Fruit fly (Drosophila melanogaster) whole organism, embryonic: ENCODE measurements around the gene CG32668.

Experiments
- CG10267 ChIP-seq: fragments of 200-800 bp; sonication (Bioruptor generic); optimal IDR thresholded peaks from 2 replicates; lab custom pipeline; 2018; ENCODE audit warnings: missing biosample characterization, mild to moderate bottlenecking, missing genetic modification characterization, moderate library complexity
- CG10565 ChIP-seq: fragments of 200-800 bp; sonication (Bioruptor generic); optimal IDR thresholded peaks from 3 replicates; lab custom pipeline; 2016; ENCODE audit warnings: missing biosample characterization, mild to moderate bottlenecking, missing genetic modification characterization
- CG11560 ChIP-seq: fragments of 200-800 bp; sonication (Bioruptor generic); IDR thresholded peaks from 3 replicates; pipeline ENCODE4 v1.3.6; 2022; ENCODE audit warnings: missing biosample characterization, missing genetic modification characterization
- CG13624 ChIP-seq: fragments of 200-800 bp; sonication (Bioruptor generic); optimal IDR thresholded peaks from 2 replicates; lab custom pipeline; 2016; ENCODE audit warnings: missing biosample characterization, missing genetic modification characterization
- CG15011 ChIP-seq: fragments of 200-800 bp; sonication (Bioruptor generic); optimal IDR thresholded peaks from 3 replicates; lab custom pipeline; 2018; ENCODE audit warnings: missing biosample characterization, mild to moderate bottlenecking, missing genetic modification characterization
- CG15479 ChIP-seq: fragments of 200-800 bp; sonication (Bioruptor generic); optimal IDR thresholded peaks from 3 replicates; lab custom pipeline; 2019; ENCODE audit warnings: missing biosample characterization, mild to moderate bottlenecking, missing genetic modification characterization, moderate library complexity
- CG15601 ChIP-seq: fragments of 200-800 bp; sonication (Bioruptor generic); optimal IDR thresholded peaks from 3 replicates; lab custom pipeline; 2019; ENCODE audit warnings: missing biosample characterization, mild to moderate bottlenecking, missing genetic modification characterization, moderate library complexity
- CG1792 ChIP-seq: fragments of 200-800 bp; sonication (Bioruptor generic); optimal IDR thresholded peaks from 2 replicates; lab custom pipeline; 2016; ENCODE audit warnings: missing biosample characterization, missing genetic modification characterization
- CG18599 ChIP-seq: fragments of 200-800 bp; sonication (Bioruptor generic); optimal IDR thresholded peaks from 3 replicates; lab custom pipeline; 2017; ENCODE audit warnings: missing biosample characterization, missing genetic modification characterization, mild to moderate bottlenecking, moderate library complexity, missing genetic modification reagents
- CG2120 ChIP-seq: fragments of 200-800 bp; sonication (Bioruptor generic); optimal IDR thresholded peaks from 3 replicates; lab custom pipeline; 2016; ENCODE audit warnings: missing biosample characterization, missing genetic modification characterization
- CG2199 ChIP-seq: fragments of 200-800 bp; sonication (Bioruptor generic); IDR thresholded peaks from 3 replicates; pipeline ENCODE4 v1.3.6; 2022; ENCODE audit warnings: missing biosample characterization, missing genetic modification characterization
- CG33557 ChIP-seq: fragments of 200-800 bp; sonication (Bioruptor generic); optimal IDR thresholded peaks from 2 replicates; lab custom pipeline; 2019; ENCODE audit warnings: missing biosample characterization, mild to moderate bottlenecking, missing genetic modification characterization, moderate library complexity
- CG34224 ChIP-seq: fragments of 200-800 bp; sonication (Bioruptor generic); IDR thresholded peaks from 3 replicates; pipeline ENCODE4 v1.3.6; 2022; ENCODE audit warnings: missing biosample characterization, missing genetic modification characterization; ENCODE audit not compliant: partially characterized antibody
- CG4360 ChIP-seq: fragments of 200-800 bp; sonication (Bioruptor generic); IDR thresholded peaks from 2 replicates; pipeline ENCODE4 v1.3.6; 2022; ENCODE audit warnings: missing biosample characterization, missing genetic modification characterization
- CG43689 ChIP-seq: fragments of 200-800 bp; sonication (Bioruptor generic); IDR thresholded peaks from 2 replicates; pipeline ENCODE4 v1.3.6; 2022; ENCODE audit warnings: missing biosample characterization, missing genetic modification characterization
- CG4707 ChIP-seq: fragments of 200-800 bp; sonication (Bioruptor generic); optimal IDR thresholded peaks from 2 replicates; lab custom pipeline; 2018; ENCODE audit warnings: missing biosample characterization, mild to moderate bottlenecking, missing genetic modification characterization, moderate library complexity
- CG5953 ChIP-seq: fragments of 200-800 bp; sonication (Bioruptor generic); IDR thresholded peaks from 2 replicates; pipeline ENCODE4 v1.3.6; 2022; ENCODE audit warnings: missing biosample characterization, missing genetic modification characterization
- CG7556 ChIP-seq: fragments of 200-800 bp; sonication (Bioruptor generic); optimal IDR thresholded peaks from 2 replicates; lab custom pipeline; 2017; ENCODE audit warnings: missing biosample characterization, mild to moderate bottlenecking, missing genetic modification characterization
- CG7928 ChIP-seq: fragments of 200-800 bp; sonication (Bioruptor generic); optimal IDR thresholded peaks from 2 replicates; lab custom pipeline; 2017; ENCODE audit warnings: missing biosample characterization, mild to moderate bottlenecking, missing genetic modification characterization
- CG8388 ChIP-seq: fragments of 200-800 bp; sonication (Bioruptor generic); optimal IDR thresholded peaks from 2 replicates; lab custom pipeline; 2019; ENCODE audit warnings: missing biosample characterization, mild to moderate bottlenecking, missing genetic modification characterization, moderate library complexity
- CG9876 ChIP-seq: fragments of 200-800 bp; sonication (Bioruptor generic); optimal IDR thresholded peaks from 2 replicates; lab custom pipeline; 2016; ENCODE audit warnings: missing biosample characterization, missing genetic modification characterization
- D ChIP-seq, 2 experiments: fragments of 200-800 bp in 1 of 2; fragments of >200 bp in 1 of 2; sonication (Bioruptor generic) in 1 of 2; optimal IDR thresholded peaks; 2 replicates in 1 of 2; 3 replicates in 1 of 2; lab custom pipeline; 2017; ENCODE audit warnings: mild to moderate bottlenecking in 1 of 2, missing biosample characterization in 1 of 2, missing genetic modification characterization in 1 of 2, missing genetic modification reagents in 1 of 2
- HLH54F ChIP-seq: fragments of 200-800 bp; sonication (Bioruptor generic); optimal IDR thresholded peaks from 3 replicates; lab custom pipeline; 2016; ENCODE audit warnings: missing biosample characterization, missing genetic modification characterization
- HLHmδ ChIP-seq: fragments of 200-800 bp; sonication (Bioruptor generic); optimal IDR thresholded peaks from 2 replicates; lab custom pipeline; 2018; ENCODE audit warnings: missing biosample characterization, mild to moderate bottlenecking, missing genetic modification characterization, moderate library complexity
- Hr51 ChIP-seq, 2 experiments: fragments of 200-800 bp; sonication (Bioruptor generic); optimal IDR thresholded peaks; 2 replicates in 1 of 2; 3 replicates in 1 of 2; lab custom pipeline; 2016 to 2018; ENCODE audit warnings: missing biosample characterization in 2 of 2, missing genetic modification characterization in 2 of 2, mild to moderate bottlenecking in 1 of 2, moderate library complexity in 1 of 2
- Mad ChIP-seq: fragments of 200-800 bp; sonication (Bioruptor generic); optimal IDR thresholded peaks from 2 replicates; lab custom pipeline; 2016; ENCODE audit warnings: missing biosample characterization, missing genetic modification characterization
- Meics ChIP-seq: fragments of 200-800 bp; sonication (Bioruptor generic); optimal IDR thresholded peaks from 2 replicates; lab custom pipeline; 2017; ENCODE audit warnings: missing biosample characterization, mild to moderate bottlenecking, missing genetic modification characterization
- Mes4 ChIP-seq: fragments of 200-800 bp; sonication (Bioruptor generic); optimal IDR thresholded peaks from 2 replicates; lab custom pipeline; 2016; ENCODE audit warnings: missing biosample characterization, missing genetic modification characterization
- NC2α ChIP-seq: fragments of 200-800 bp; sonication (Bioruptor generic); optimal IDR thresholded peaks from 2 replicates; lab custom pipeline; 2016; ENCODE audit warnings: missing biosample characterization, missing genetic modification characterization
- Ptx1 ChIP-seq: fragments of 200-800 bp; sonication (Bioruptor generic); IDR thresholded peaks from 2 replicates; pipeline ENCODE4 v1.3.6; 2022; ENCODE audit warnings: missing biosample characterization, missing genetic modification characterization
- Six4 ChIP-seq: fragments of 200-800 bp; sonication (Bioruptor generic); optimal IDR thresholded peaks from 2 replicates; lab custom pipeline; 2016; ENCODE audit warnings: missing biosample characterization, missing genetic modification characterization
- Sox100B ChIP-seq: fragments of 200-800 bp; sonication (Bioruptor generic); optimal IDR thresholded peaks from 3 replicates; lab custom pipeline; 2018; ENCODE audit warnings: missing biosample characterization, mild to moderate bottlenecking, missing genetic modification characterization
- caup ChIP-seq: fragments of 200-800 bp; sonication (Bioruptor generic); optimal IDR thresholded peaks from 3 replicates; lab custom pipeline; 2017; ENCODE audit warnings: missing biosample characterization, mild to moderate bottlenecking, missing genetic modification characterization, moderate library complexity; ENCODE audit not compliant: severe bottlenecking
- disco-r ChIP-seq: fragments of 200-800 bp; sonication (Bioruptor generic); optimal IDR thresholded peaks from 2 replicates; lab custom pipeline; 2016; ENCODE audit warnings: missing biosample characterization, missing genetic modification characterization
- ems ChIP-seq: fragments of 200-800 bp; sonication (Bioruptor generic); optimal IDR thresholded peaks from 3 replicates; lab custom pipeline; 2016; ENCODE audit warnings: missing biosample characterization, missing genetic modification characterization
- fd3F ChIP-seq: fragments of 200-800 bp; sonication (Bioruptor generic); optimal IDR thresholded peaks from 2 replicates; lab custom pipeline; 2018; ENCODE audit warnings: missing biosample characterization, mild to moderate bottlenecking, missing genetic modification characterization, moderate library complexity
- fru ChIP-seq: fragments of >200 bp; optimal IDR thresholded peaks from 2 replicates; lab custom pipeline; 2017
- grau ChIP-seq: fragments of 200-800 bp; optimal IDR thresholded peaks from 3 replicates; lab custom pipeline; 2019; ENCODE audit warnings: missing biosample characterization, mild to moderate bottlenecking, missing genetic modification characterization, moderate library complexity
- grn ChIP-seq: fragments of 200-800 bp; sonication (Bioruptor generic); optimal IDR thresholded peaks from 3 replicates; lab custom pipeline; 2017; ENCODE audit warnings: missing biosample characterization, missing genetic modification characterization
- hb ChIP-seq: fragments of 200-800 bp; sonication (Bioruptor generic); IDR thresholded peaks from 3 replicates; pipeline ENCODE4 v1.3.6; 2022; ENCODE audit warnings: missing biosample characterization, missing genetic modification characterization; ENCODE audit not compliant: partially characterized antibody
- jing ChIP-seq: fragments of 200-800 bp; sonication (Bioruptor generic); optimal IDR thresholded peaks from 2 replicates; lab custom pipeline; 2018; ENCODE audit warnings: missing biosample characterization, mild to moderate bottlenecking, missing genetic modification characterization
- kay ChIP-seq: fragments of 200-800 bp; sonication (Bioruptor generic); optimal IDR thresholded peaks from 2 replicates; lab custom pipeline; 2016; ENCODE audit warnings: missing biosample characterization, missing genetic modification characterization
- klu ChIP-seq: fragments of 200-800 bp; sonication (Bioruptor generic); IDR thresholded peaks from 2 replicates; pipeline ENCODE4 v1.3.6; 2022; ENCODE audit warnings: missing biosample characterization, missing genetic modification characterization
- oc ChIP-seq: fragments of 200-800 bp; sonication (Bioruptor generic); optimal IDR thresholded peaks from 2 replicates; lab custom pipeline; 2018; ENCODE audit warnings: missing biosample characterization, mild to moderate bottlenecking, missing genetic modification characterization, moderate library complexity
- p53 ChIP-seq: fragments of 200-800 bp; sonication (Bioruptor generic); optimal IDR thresholded peaks from 2 replicates; lab custom pipeline; 2016; ENCODE audit warnings: missing biosample characterization, missing genetic modification characterization
- sima ChIP-seq: fragments of 200-800 bp; sonication (Bioruptor generic); optimal IDR thresholded peaks from 2 replicates; lab custom pipeline; 2016; ENCODE audit warnings: missing biosample characterization, missing genetic modification characterization
- slbo ChIP-seq: fragments of 200-800 bp; sonication (Bioruptor generic); IDR thresholded peaks from 2 replicates; pipeline ENCODE4 v1.3.6; 2022; ENCODE audit warnings: missing biosample characterization, missing genetic modification characterization
- toy ChIP-seq: fragments of 200-800 bp; sonication (Bioruptor generic); IDR thresholded peaks from 2 replicates; pipeline ENCODE4 v1.3.6; 2022; ENCODE audit warnings: missing biosample characterization, missing genetic modification characterization
- tup ChIP-seq: fragments of 200-800 bp; sonication (Bioruptor generic); optimal IDR thresholded peaks from 2 replicates; lab custom pipeline; 2016; ENCODE audit warnings: missing biosample characterization, mild to moderate bottlenecking, missing genetic modification characterization, moderate library complexity

CG32668 gene

dm6 chrX:11155808-11156589 lies 3.6 kb downstream of the CG32668 start:
- TF ChIP-seq CG34224 (GFP tag; lab: Robert Waterston, UW) (no peak), CG13624 (GFP tag; lab: Kevin White, UChicago) (no peak), grau (tag; lab: Kevin White, UChicago) (peak; percentile 37), Ptx1 (GFP tag; lab: Robert Waterston, UW) (no peak), CG8388 (GFP tag; lab: Kevin White, UChicago) (no peak), CG9876 (GFP tag; lab: Kevin White, UChicago) (no peak), CG1792 (no peak), CG5953 (GFP tag; lab: Robert Waterston, UW) (no peak), toy (GFP tag; lab: Robert Waterston, UW) (no peak), disco-r (no peak), CG43689 (GFP tag; lab: Robert Waterston, UW) (no peak), CG10565 (no peak), grn (GFP tag; lab: Kevin White, UChicago) (no peak), CG33557 (no peak), CG10267 (tag; lab: Kevin White, UChicago) (peak; percentile 13), caup (GFP tag; lab: Kevin White, UChicago) (peak; percentile 10), tup (GFP tag; lab: Kevin White, UChicago) (no peak), ems (GFP tag; lab: Kevin White, UChicago) (no peak), Hr51 (GFP tag; optimal IDR thresholded peaks at IDR 0.05; lab: Kevin White, UChicago) (peak in 1 of 2 experiments; percentile 16), kay (GFP tag; lab: Kevin White, UChicago) (peak; percentile 30), klu (GFP tag; lab: Robert Waterston, UW) (no peak), slbo (no peak), sima (GFP tag; lab: Kevin White, UChicago) (no peak), CG2199 (no peak), CG2120 (GFP tag; lab: Kevin White, UChicago) (peak; percentile 16), Mad (GFP tag; lab: Kevin White, UChicago) (no peak), Meics (GFP tag; lab: Kevin White, UChicago) (peak; percentile 40), fd3F (GFP tag; lab: Kevin White, UChicago) (no peak), p53 (no peak), HLHmδ (GFP tag; lab: Kevin White, UChicago) (no peak), CG15479 (no peak), CG7556 (GFP tag; lab: Kevin White, UChicago) (no peak), CG11560 (tag; lab: Robert Waterston, UW) (no peak), CG7928 (GFP tag; lab: Kevin White, UChicago) (no peak), CG18599 (GFP tag; lab: Kevin White, UChicago) (peak; percentile 31), fru (lab: Kevin White, UChicago) (no peak), Six4 (GFP tag; lab: Kevin White, UChicago) (no peak), CG15011 (GFP tag; lab: Kevin White, UChicago) (no peak), NC2α (no peak), jing (GFP tag; lab: Kevin White, UChicago) (no peak), oc (tag; lab: Kevin White, UChicago) (no peak), D (optimal IDR thresholded peaks at IDR 0.05; lab: Kevin White, UChicago) (no peak), D (GFP tag; optimal IDR thresholded peaks at IDR 0.05; lab: Kevin White, UChicago) (no peak), Mes4 (no peak), Sox100B (no peak), CG4360 (peak; percentile 20; the same call in 1 of the 2 replicates), CG15601 (no peak), CG4707 (GFP tag; lab: Kevin White, UChicago) (no peak), hb (GFP tag; lab: Robert Waterston, UW) (no peak), HLH54F (GFP tag; lab: Kevin White, UChicago) (no peak)
